Worm (Caenorhabditis elegans): ENCODE results near the gene sti-1.

Gene sti-1

ce11 chrV:724470-724890 is 48.8 kb upstream of the sti-1 start:
- TF ChIP-seq aly-2 (tag; optimal IDR thresholded peaks at IDR 0.05) = peak; percentile 97
- TF ChIP-seq nhr-19 (GFP tag; conservative IDR thresholded peaks at IDR 0.05) = no peak
- TF ChIP-seq sox-4 (tag; optimal IDR thresholded peaks at IDR 0.05) = no peak
- peak; percentile 56 for TF ChIP-seq nhr-90 (tag; optimal IDR thresholded peaks at IDR 0.05; ENCODE audit: poor library complexity)
- no peak for TF ChIP-seq lin-39 (tag; optimal IDR thresholded peaks at IDR 0.05)
- peak; percentile 8 for TF ChIP-seq elt-2 (tag; optimal IDR thresholded peaks at IDR 0.05)
- peak; percentile 9 for TF ChIP-seq rnt-1 (tag; optimal IDR thresholded peaks at IDR 0.05)
- peak; percentile 10 for TF ChIP-seq lir-3 (tag; optimal IDR thresholded peaks at IDR 0.05; ENCODE audit: poor library complexity)
- peak; percentile 60 for TF ChIP-seq ama-1 (optimal IDR thresholded peaks at IDR 0.05)
- no peak for TF ChIP-seq efl-1 (optimal IDR thresholded peaks at IDR 0.05)
- TF ChIP-seq efl-1 (GFP tag; optimal IDR thresholded peaks at IDR 0.05 in 1 of 2) = peak in 1 of 2 experiments; percentile 93

ce11 chrV:724946-725806 is 48.1 kb upstream of the sti-1 start:
- TF ChIP-seq nhr-71 (tag; optimal IDR thresholded peaks at IDR 0.05) = no peak
- peak; percentile 92 for TF ChIP-seq ama-1 (optimal IDR thresholded peaks at IDR 0.05)
- TF ChIP-seq snu-23 (GFP tag; optimal IDR thresholded peaks at IDR 0.05) = peak; percentile 27
- TF ChIP-seq aly-2 (tag; optimal IDR thresholded peaks at IDR 0.05) = peak; percentile 34
- TF ChIP-seq sup-37 (GFP tag; optimal IDR thresholded peaks at IDR 0.05) = peak; percentile 5
- no peak for TF ChIP-seq efl-1 (optimal IDR thresholded peaks at IDR 0.05)
- peak in 1 of 2 experiments; percentile 84 for TF ChIP-seq efl-1 (GFP tag; optimal IDR thresholded peaks at IDR 0.05 in 1 of 2)
- TF ChIP-seq C16A3.4 (tag; optimal IDR thresholded peaks at IDR 0.05) = peak; percentile 32
- no peak for TF ChIP-seq dsc-1 (tag; optimal IDR thresholded peaks at IDR 0.05)
- no peak for TF ChIP-seq nhr-90 (tag; optimal IDR thresholded peaks at IDR 0.05; ENCODE audit: poor library complexity)
- peak; percentile 49 for TF ChIP-seq nhr-85 (tag)
- TF ChIP-seq sptf-1 (tag; optimal IDR thresholded peaks at IDR 0.05) = no peak
- TF ChIP-seq lin-15B (tag; optimal IDR thresholded peaks at IDR 0.05) = no peak
- peak; percentile 31 for TF ChIP-seq C04F5.9 (tag; optimal IDR thresholded peaks at IDR 0.05)

ce11 chrV:725807-726572 is 47.3 kb upstream of the sti-1 start:
- TF ChIP-seq rnt-1 (tag; optimal IDR thresholded peaks at IDR 0.05) (no peak), irx-1 (tag; optimal IDR thresholded peaks at IDR 0.05) (no peak), efl-1 (optimal IDR thresholded peaks at IDR 0.05) (no peak), efl-1 (GFP tag; optimal IDR thresholded peaks at IDR 0.05 in 1 of 2) (peak in 1 of 2 experiments; percentile 82), aly-2 (tag; optimal IDR thresholded peaks at IDR 0.05) (peak; percentile 1), snpc-4 (tag; optimal IDR thresholded peaks at IDR 0.05) (no peak), lin-35 (GFP tag; optimal IDR thresholded peaks at IDR 0.05) (peak in 1 of 2 experiments; percentile 58), ama-1 (optimal IDR thresholded peaks at IDR 0.05) (peak; percentile 66), elt-2 (tag; optimal IDR thresholded peaks at IDR 0.05) (no peak), mab-9 (GFP tag; IDR thresholded peaks at IDR 0.05) (no peak), hlh-4 (tag; optimal IDR thresholded peaks at IDR 0.05) (no peak), elt-3 (tag; optimal IDR thresholded peaks at IDR 0.05) (peak in 1 of 6 experiments; percentile 38), fos-1 (tag; optimal IDR thresholded peaks at IDR 0.05) (no peak), nhr-19 (GFP tag; conservative IDR thresholded peaks at IDR 0.05) (no peak), lir-3 (tag; optimal IDR thresholded peaks at IDR 0.05; ENCODE audit: poor library complexity) (peak; percentile 7), skn-1 (tag; optimal IDR thresholded peaks at IDR 0.05) (no peak), nhr-77 (tag; optimal IDR thresholded peaks at IDR 0.05) (no peak)

ce11 chrV:726573-727483 is 46.5 kb upstream of the sti-1 start:
- TF ChIP-seq sup-37 (GFP tag; optimal IDR thresholded peaks at IDR 0.05) = no peak
- no peak for TF ChIP-seq blmp-1 (tag; optimal IDR thresholded peaks at IDR 0.05)
- peak; percentile 22 for TF ChIP-seq pax-3 (tag; optimal IDR thresholded peaks at IDR 0.05)
- TF ChIP-seq snpc-4 (tag; optimal IDR thresholded peaks at IDR 0.05) = no peak
- no peak for TF ChIP-seq fkh-4 (tag; optimal IDR thresholded peaks at IDR 0.05; ENCODE audit: borderline replicate concordance)
- TF ChIP-seq tlp-1 (tag; optimal IDR thresholded peaks at IDR 0.05) = no peak
- TF ChIP-seq dpl-1 (GFP tag; optimal IDR thresholded peaks at IDR 0.05) = no peak
- peak; percentile 64 for TF ChIP-seq rnt-1 (tag; optimal IDR thresholded peaks at IDR 0.05)
- peak; percentile 79 for TF ChIP-seq ama-1 (optimal IDR thresholded peaks at IDR 0.05)
- TF ChIP-seq nhr-90 (tag; optimal IDR thresholded peaks at IDR 0.05; ENCODE audit: poor library complexity) = peak; percentile 17
- TF ChIP-seq dsc-1 (tag; optimal IDR thresholded peaks at IDR 0.05) = no peak
- no peak for TF ChIP-seq vab-15 (tag; optimal IDR thresholded peaks at IDR 0.05)
- peak; percentile 10 for TF ChIP-seq unc-130 (tag; optimal IDR thresholded peaks at IDR 0.05)
- peak; percentile 21 for TF ChIP-seq ztf-4 (tag; optimal IDR thresholded peaks at IDR 0.05)
- TF ChIP-seq unc-86 (tag; optimal IDR thresholded peaks at IDR 0.05) = no peak
- peak; percentile 31 for TF ChIP-seq lin-14 (GFP tag; optimal IDR thresholded peaks at IDR 0.05)
- peak in 4 of 6 experiments; percentile 14 to 71 (median 27) for TF ChIP-seq elt-3 (tag; optimal IDR thresholded peaks at IDR 0.05)
- no peak for TF ChIP-seq swsn-7 (tag; optimal IDR thresholded peaks at IDR 0.05)
